Worm (Caenorhabditis elegans) whole organism, L1 larva: ENCODE data around the gene lea-1.

Experiments used
- ceh-63 ChIP-seq: fragments of 200-800 bp; sonication (Bioruptor generic); optimal IDR thresholded peaks from 2 replicates; lab custom pipeline; 2018; ENCODE audit warnings: mild to moderate bottlenecking, missing genetic modification characterization, missing compliant biosample characterization
- efl-1 ChIP-seq, 4 experiments: fragments of 150-350 bp; optimal IDR thresholded peaks in 3 of 4; peaks in 1 of 4; 1 replicate in 1 of 4; 2 replicates in 3 of 4; lab custom pipeline; 2014; ENCODE audit warnings: missing biosample characterization in 2 of 4, missing genetic modification characterization in 2 of 4, missing genetic modification reagents in 2 of 4
- nhr-237 ChIP-seq: fragments of 150-350 bp; optimal IDR thresholded peaks from 2 replicates; lab custom pipeline; 2014; ENCODE audit warnings: missing biosample characterization, missing genetic modification characterization
- nhr-85 ChIP-seq: sonication (generic microtip); peaks from one replicate; lab custom pipeline; 2016; ENCODE audit warnings: missing genetic modification characterization, inconsistent platforms, missing compliant biosample characterization
- sox-4 ChIP-seq: sonication (generic microtip); optimal IDR thresholded peaks from 2 replicates; lab custom pipeline; 2016; ENCODE audit warnings: missing genetic modification characterization, missing compliant biosample characterization
- ztf-11 ChIP-seq, 2 experiments: sonication (generic microtip); optimal IDR thresholded peaks; 2 replicates each; lab custom pipeline; 2016 to 2017; ENCODE audit warnings: missing genetic modification characterization in 2 of 2, missing biosample characterization in 1 of 2, missing compliant biosample characterization in 1 of 2

DNA sequence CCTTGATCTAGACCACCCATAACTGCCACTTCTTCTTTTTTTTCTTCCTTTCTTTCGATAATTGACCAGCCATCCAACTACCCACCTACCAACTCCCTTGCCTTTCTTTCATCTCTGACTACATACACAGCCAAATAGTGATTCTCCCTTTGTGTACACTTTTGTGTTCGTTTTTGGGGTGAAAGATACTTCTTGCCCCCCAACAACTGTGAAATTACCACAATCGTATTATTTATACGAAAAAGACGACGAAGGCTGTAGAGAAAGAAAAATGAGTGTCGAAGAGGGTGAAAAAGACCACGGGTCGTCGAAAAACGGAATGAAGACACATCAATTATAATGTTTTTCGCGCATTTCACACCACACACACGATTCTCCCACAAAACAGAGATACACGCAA lies 34.8 kb downstream of the lea-1 start:
- no peak for TF ChIP-seq nhr-237
- TF ChIP-seq sox-4 = no peak
- TF ChIP-seq ceh-63 (GFP tag; lab: Kevin White, UChicago) = no peak
- no peak for TF ChIP-seq efl-1 (optimal IDR thresholded peaks at IDR 0.05; lab: Kevin White, UChicago)
- peak in 1 of 2 experiments; percentile 72 for TF ChIP-seq efl-1 (GFP tag; optimal IDR thresholded peaks at IDR 0.05 in 1 of 2; lab: Kevin White, UChicago)
- TF ChIP-seq ztf-11 (tag; optimal IDR thresholded peaks at IDR 0.05; lab: Kevin White, UChicago) = no peak
- TF ChIP-seq nhr-85 (tag; lab: Kevin White, UChicago) = peak; percentile 76
